Fruit fly (Drosophila melanogaster) ovary, adult (tissue): ENCODE measurements around the gene CG7806.

Source experiments
- CG17801 ChIP-seq: fragments of 200-800 bp; optimal IDR thresholded peaks from 2 replicates; lab custom pipeline; 2019; ENCODE audit warnings: missing biosample characterization, mild to moderate bottlenecking, missing genetic modification characterization, moderate library complexity; ENCODE audit not compliant: partially characterized antibody

Gene CG7806

DNA sequence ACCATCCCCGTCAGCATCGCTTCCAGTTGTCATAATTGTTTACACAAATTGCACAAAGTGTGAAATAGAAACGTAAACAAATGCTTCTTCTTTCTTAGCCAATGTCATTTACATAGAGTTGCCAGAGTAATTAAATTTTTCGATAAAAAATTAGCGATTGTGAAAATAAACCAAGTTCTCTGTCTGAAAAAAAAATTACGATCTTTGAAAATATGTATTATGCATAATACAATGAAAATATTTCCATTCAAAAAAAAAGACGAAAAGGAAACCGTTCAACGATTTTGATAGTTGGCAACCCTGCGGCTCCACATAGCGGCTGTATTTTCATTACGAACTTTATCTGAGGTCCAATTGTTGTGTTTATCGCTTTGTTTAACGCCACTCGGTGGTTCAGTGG is at the start of gene CG7806, which contains the start of gene CG7810:
CG7806 (plus strand) TSS at position 309 of the 400 bp plus-strand sequence.
CG7810 (minus strand) TSS at position 105 of the 400 bp plus-strand sequence.
- TF ChIP-seq CG17801 (GFP tag; lab: Kevin White, UChicago) = peak; percentile 91

DNA sequence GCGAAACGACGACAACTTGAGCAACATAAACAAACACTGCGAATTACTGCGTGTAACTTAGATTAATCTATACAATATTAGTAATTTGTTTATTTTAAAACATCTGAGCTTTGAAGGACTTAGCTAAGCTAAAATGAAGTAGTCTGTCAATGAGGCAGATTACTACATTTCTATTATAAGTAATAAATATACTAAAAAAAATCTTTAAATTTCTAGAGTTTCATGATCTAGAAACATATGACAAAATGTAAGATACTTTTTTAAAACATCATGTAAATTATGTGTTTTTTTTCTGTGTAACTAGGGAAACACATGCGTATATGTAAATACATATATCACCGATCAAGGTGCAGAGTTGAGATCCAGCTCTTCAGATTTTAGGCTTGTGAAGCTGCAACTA is 45.1 kb upstream of the CG7806 start:
- TF ChIP-seq CG17801 (GFP tag; lab: Kevin White, UChicago) = no peak

DNA sequence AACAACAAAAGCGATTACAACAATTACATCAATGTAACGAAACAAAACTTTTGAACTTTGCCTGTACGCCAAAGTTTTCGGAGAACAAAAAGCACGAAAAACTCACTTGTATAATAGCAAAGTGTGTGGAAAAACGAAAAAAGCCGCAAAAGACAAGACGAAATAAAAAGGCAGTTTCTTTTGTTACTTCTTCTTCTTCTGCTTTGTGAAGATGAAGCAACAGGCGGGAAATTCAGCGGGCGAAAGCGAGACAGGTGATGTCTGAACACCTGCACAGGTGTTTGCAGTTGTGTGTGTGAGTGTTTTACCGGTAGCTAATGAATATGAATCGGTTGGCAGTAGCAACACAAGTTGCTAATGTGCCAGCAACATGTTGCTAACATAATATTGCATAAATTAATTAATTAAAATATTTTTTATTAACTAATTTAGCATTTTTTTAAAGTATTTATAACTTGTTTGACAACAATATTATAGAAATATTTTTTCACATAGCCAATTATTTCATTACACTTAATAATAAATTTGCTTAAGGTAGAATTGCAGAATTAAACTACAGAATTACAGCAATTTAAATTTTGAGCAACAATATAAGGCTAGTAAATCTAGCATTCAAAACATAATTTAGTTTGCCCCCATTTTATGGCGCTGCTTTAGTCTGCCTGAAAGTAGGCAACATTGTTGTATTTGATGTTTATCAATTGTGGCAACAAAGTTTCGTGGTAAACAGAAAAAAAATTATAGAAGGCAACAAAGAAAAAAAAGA is 44.3 kb upstream of the CG7806 start:
- TF ChIP-seq CG17801 (GFP tag; lab: Kevin White, UChicago) = no peak

DNA sequence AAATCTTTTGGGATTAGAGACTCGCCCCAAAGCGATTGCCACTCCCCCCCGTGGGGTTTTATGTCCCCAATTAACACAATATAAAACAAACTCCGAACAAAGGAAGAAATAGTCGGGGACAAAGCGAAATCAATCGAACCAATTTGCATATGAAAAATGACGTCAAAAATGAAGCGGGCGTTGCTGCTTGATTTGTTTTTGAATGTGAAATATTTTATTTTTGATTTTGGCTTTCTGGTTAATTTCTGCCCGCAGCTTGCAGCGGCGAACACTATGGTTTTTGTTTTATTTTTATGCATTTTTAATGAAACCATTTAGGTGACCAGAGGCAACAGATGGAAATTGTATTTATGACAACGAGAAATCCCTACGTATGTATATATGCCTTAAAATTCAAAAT is 42.5 kb upstream of the CG7806 start:
- no peak for TF ChIP-seq CG17801 (GFP tag; lab: Kevin White, UChicago)

DNA sequence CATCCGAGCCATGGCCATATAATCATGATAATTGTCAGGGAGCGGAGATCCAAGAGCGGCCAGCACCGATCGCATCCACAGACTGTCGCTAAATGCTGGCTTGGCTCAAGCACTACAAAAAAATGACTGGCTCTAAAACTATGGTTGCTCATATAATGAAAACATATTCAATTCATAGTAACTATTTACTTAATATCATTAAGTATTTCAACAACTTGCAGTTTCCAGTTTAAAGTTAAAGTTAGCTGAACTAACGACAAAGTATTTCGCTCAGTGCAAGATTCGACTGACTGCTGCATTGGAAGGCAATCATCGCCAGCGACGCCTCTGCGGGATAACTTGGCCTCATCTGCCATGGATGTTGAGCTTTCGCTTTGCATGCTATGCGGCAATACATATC is 40.3 kb upstream of the CG7806 start:
- TF ChIP-seq CG17801 (GFP tag; lab: Kevin White, UChicago) = no peak

DNA sequence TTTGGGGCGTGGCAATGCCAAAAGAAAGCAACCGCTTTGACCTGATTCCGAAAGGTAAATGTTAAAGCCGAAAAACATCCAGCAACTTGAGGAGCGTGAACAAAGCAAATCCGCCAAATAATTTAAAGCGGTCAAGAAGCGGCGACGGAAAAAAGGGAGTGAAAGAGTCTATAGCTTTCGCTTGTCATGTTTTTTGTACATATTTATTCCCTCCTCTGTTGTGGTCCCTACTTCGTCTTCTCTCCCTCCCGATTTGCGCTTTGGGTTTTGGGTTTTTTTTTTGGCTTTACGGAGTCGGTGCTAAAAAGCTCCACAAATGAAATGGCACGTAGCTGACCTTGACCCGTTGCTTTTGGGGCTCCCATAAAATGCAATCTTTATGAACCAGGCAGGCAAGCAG is 37.1 kb upstream of the CG7806 start:
- no peak for TF ChIP-seq CG17801 (GFP tag; lab: Kevin White, UChicago)

DNA sequence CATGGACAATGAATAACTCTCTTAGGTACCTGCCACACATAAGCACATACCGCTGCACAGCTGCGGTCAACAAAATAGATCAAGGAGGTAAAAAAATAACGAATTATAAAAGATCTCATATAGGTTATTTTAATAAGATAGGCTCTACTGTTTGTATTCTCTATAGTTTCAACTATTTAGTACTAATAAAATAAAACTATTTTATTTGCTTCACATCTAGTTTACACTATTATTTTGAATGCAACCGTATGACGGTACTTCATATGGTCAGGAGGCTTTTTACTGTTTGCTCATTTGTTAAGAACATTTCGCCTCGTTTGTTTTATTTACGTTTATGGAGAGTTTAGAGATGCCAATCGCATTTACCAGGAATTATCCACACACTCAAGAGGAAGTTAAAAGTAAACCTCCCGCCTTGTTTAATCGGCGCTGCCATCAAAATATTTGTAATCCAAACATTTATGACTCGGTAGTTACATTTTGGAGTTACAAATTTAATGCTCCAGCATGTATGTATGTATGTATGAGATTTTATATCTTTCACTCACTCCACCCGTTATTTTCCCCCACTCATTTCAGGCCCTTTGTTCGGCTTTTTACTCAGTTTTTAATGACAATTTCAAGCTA is 36.1 kb upstream of the CG7806 start:
- peak; percentile 25 for TF ChIP-seq CG17801 (GFP tag; lab: Kevin White, UChicago)

DNA sequence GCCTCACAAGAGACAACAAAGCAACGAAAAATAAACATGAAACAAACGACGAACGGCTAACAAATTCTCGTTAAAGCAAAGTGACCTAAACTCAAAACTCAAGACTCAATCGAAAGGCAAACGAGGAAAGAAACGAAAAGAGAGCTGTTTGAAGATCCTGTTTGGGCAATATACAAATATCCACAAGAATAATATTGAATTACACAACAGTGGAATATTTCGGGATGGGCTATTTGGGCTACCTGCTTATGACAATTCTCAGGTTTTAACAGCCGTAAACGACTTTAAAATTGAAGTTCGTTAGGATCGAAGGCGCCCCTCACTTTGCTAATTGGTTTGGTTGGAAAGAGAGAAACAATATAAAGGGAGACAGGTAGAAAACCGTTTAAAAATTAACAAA is 34.9 kb upstream of the CG7806 start:
- TF ChIP-seq CG17801 (GFP tag; lab: Kevin White, UChicago) = no peak

DNA sequence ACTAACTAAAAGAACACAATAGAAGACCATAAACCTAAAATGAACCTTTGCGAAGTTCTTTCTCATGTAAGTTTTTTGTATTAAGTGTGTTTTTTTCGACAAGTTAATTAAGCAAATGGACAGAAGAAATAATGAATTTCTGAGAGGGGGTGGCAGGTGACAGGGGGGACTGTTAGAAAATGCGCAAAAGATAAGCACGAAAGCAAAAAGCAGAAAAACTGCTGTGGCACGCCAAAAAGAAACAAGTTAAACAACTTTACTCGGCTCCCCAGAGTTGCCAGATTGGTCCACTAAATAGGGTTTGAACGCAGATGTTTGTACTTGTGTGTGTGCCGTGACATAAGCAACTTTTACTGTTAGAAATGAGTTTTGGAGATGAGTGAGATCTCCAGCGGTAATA is 34.3 kb upstream of the CG7806 start:
- TF ChIP-seq CG17801 (GFP tag; lab: Kevin White, UChicago) = no peak

DNA sequence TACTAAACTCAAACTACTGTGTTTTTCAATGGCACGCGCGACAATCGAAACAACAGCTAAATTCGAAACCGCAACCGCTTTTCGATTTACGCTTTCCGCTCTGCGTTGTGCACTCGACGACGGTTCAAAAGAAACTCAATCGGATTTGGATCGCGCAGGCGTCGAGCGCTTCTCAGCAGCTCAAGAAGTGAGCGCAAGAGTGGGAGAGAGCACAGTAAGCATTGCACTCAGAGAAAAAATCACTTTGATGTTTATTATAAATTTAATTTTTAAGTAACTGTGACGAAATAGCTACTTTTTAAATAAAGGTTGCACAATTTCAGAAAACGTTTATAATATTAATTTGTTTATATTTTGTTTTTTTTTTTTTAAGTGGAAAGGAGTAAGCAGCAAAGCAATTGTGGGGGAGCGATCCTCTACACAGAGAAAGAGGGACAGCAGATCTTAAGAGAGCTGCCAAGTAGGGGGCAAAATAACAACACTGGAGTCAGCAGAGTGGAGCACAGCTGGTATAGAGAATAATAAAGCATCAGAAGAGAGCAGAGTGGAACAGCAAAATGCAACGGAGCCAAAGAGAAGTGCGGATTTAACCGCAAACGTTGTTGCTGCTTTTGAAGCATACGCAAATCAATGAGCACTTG is 33.5 kb upstream of the CG7806 start:
- peak; percentile 95 for TF ChIP-seq CG17801 (GFP tag; lab: Kevin White, UChicago)

DNA sequence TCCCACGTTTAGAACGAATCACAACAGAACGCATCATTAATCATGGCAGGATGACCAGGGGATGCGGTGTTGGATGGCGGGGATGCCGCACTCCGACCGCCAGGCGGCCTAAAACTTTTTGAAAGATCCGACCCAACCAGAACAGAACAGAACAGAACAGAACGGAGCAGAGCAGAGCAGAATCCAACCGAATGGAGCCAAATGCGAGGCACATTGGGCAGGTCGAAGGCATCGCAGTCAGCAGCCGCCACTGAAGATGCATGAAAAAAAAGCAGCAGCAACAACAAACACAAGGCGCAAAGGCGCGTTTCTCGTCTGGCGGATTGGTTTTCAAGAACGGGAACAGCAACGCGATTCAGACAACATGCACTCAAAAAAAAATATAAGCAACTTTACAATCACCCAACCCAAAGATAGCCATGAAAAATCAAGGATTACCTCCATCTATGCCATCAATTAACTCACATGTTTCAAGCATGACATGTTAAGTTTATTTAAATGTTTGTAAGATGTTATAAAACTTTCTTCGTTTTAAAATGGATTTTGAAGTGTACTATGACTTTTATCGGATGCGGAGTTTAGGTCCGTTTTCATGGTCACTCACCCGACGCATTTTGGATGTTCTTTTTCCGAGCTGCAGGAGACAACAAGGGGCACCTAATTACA is 31.7 kb upstream of the CG7806 start:
- no peak for TF ChIP-seq CG17801 (GFP tag; lab: Kevin White, UChicago)

DNA sequence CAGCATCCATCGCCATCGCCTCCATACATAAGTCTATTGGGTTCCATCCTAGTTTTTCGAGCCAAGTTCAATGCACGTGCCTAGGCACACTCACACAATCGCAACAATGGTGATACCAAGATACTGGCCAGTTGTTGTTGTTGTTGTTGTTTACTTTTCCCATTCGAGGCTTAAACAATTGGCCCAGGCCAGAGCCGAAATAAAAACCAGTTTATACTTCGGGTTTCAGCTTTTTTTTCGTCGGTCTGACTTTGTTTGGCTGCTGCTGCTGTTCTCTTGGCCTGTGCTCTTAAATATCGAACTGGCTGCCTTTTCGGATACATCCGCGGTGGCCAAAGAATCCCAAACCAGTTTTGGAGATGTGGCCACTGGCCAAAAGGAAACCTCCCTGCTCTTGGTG is 31.0 kb upstream of the CG7806 start:
- TF ChIP-seq CG17801 (GFP tag; lab: Kevin White, UChicago) = no peak

DNA sequence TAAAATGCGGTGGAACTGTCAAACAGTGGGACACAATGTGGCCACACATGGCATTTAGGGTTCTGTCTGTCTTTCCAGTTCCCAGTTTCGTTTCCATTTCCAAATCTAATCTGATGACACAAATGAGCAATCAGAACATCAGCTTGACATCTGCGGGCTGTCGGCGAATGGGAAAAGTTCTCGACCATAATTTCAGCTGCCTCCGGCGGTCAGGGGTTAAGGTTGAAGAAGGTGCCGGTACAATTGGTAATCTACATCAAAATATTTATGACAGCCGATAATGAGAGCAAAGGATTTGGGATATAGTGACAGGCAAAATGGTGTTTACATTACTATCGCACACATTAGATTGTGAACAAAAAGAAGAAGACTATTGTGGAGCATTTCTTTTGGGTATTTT is 29.3 kb upstream of the CG7806 start:
- no peak for TF ChIP-seq CG17801 (GFP tag; lab: Kevin White, UChicago)

DNA sequence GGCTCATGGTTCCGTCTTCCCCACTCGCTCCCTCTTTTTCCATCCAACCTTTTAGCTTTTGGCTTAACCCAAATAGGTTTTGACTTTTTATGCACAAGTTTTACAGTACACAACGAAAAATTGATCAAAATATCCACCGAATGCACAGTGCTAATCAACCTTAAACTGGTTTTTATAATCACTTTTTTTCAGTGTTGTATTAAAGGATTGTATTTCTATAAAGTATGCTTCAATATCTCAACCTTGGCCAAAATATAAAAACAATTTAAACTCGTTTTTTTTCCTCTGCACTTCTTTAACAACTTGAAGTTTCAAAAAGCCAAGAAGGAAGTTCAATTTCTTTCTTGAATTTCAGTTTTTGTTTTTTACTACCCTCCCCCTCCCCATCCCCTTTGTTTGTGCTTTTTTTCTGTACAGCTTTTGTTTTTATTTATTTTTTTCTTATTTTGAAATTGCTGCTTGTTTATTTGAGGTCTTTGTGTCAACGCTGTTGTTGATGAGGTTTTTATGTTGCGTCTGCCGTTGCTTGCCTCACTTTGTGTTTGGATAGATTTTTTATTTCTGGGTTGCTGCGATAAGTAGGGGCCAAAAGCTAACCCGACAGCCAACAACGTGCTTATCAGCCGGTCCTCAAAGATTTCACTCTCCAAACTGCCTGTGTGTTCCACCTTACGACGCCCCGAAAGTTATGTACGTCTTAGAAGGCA is 26.1 kb upstream of the CG7806 start:
- no peak for TF ChIP-seq CG17801 (GFP tag; lab: Kevin White, UChicago)
